Fruit fly (Drosophila melanogaster) whole organism, embryonic: ENCODE data around the gene CG12948.

Experiments used
- B-H1 ChIP-seq: fragments of 200-800 bp; sonication (Bioruptor generic); IDR thresholded peaks from 3 replicates; pipeline ENCODE4 v1.3.6; 2022; ENCODE audit warnings: missing biosample characterization, missing genetic modification characterization
- Bteb2 ChIP-seq: fragments of 200-800 bp; sonication (Bioruptor generic); optimal IDR thresholded peaks from 2 replicates; lab custom pipeline; 2016; ENCODE audit warnings: missing biosample characterization, missing genetic modification characterization
- CG10147 ChIP-seq: fragments of 200-800 bp; sonication (Bioruptor generic); optimal IDR thresholded peaks from 2 replicates; lab custom pipeline; 2019; ENCODE audit warnings: missing biosample characterization, mild to moderate bottlenecking, missing genetic modification characterization, moderate library complexity
- CG10565 ChIP-seq: fragments of 200-800 bp; sonication (Bioruptor generic); optimal IDR thresholded peaks from 3 replicates; lab custom pipeline; 2016; ENCODE audit warnings: missing biosample characterization, mild to moderate bottlenecking, missing genetic modification characterization
- CG11456 ChIP-seq: fragments of 200-800 bp; sonication (Bioruptor generic); IDR thresholded peaks from 3 replicates; pipeline ENCODE4 v1.3.6; 2022; ENCODE audit warnings: missing biosample characterization, missing genetic modification characterization
- CG12744 ChIP-seq: fragments of 200-800 bp; sonication (Bioruptor generic); optimal IDR thresholded peaks from 2 replicates; lab custom pipeline; 2016; ENCODE audit warnings: missing biosample characterization, missing genetic modification characterization
- CG13894 ChIP-seq: fragments of 200-800 bp; sonication (Bioruptor generic); optimal IDR thresholded peaks from 3 replicates; lab custom pipeline; 2018; ENCODE audit warnings: missing biosample characterization, mild to moderate bottlenecking, missing genetic modification characterization, moderate library complexity
- CG14860 ChIP-seq: fragments of 200-800 bp; sonication (Bioruptor generic); IDR thresholded peaks from 3 replicates; pipeline ENCODE4 v1.3.6; 2022; ENCODE audit warnings: missing biosample characterization, missing genetic modification characterization; ENCODE audit not compliant: partially characterized antibody
- CG1647 ChIP-seq: fragments of 200-800 bp; sonication (Bioruptor generic); optimal IDR thresholded peaks from 3 replicates; lab custom pipeline; 2016; ENCODE audit warnings: missing biosample characterization, missing genetic modification characterization
- CG16779 ChIP-seq: fragments of 200-800 bp; sonication (Bioruptor generic); IDR thresholded peaks from 2 replicates; pipeline ENCODE4 v1.3.6; 2022; ENCODE audit warnings: missing biosample characterization, missing genetic modification characterization
- CG18764 ChIP-seq: fragments of 200-800 bp; sonication (Bioruptor generic); optimal IDR thresholded peaks from 3 replicates; lab custom pipeline; 2016; ENCODE audit warnings: missing biosample characterization, missing genetic modification characterization
- CG31441 ChIP-seq: fragments of 200-800 bp; sonication (Bioruptor generic); IDR thresholded peaks from 2 replicates; pipeline ENCODE4 v1.3.6; 2022; ENCODE audit warnings: missing biosample characterization, missing genetic modification characterization
- CG32767 ChIP-seq: fragments of 200-800 bp; sonication (Bioruptor generic); IDR thresholded peaks from 2 replicates; pipeline ENCODE4 v1.3.6; 2022; ENCODE audit warnings: missing biosample characterization, missing genetic modification characterization
- CG4328 ChIP-seq: fragments of 200-800 bp; sonication (Bioruptor generic); optimal IDR thresholded peaks from 3 replicates; lab custom pipeline; 2017; ENCODE audit warnings: missing biosample characterization, missing genetic modification reagents, missing genetic modification characterization
- CG43689 ChIP-seq: fragments of 200-800 bp; sonication (Bioruptor generic); IDR thresholded peaks from 2 replicates; pipeline ENCODE4 v1.3.6; 2022; ENCODE audit warnings: missing biosample characterization, missing genetic modification characterization
- CG5180 ChIP-seq: fragments of 200-800 bp; sonication (Bioruptor generic); optimal IDR thresholded peaks from 3 replicates; lab custom pipeline; 2017; ENCODE audit warnings: missing biosample characterization, missing genetic modification characterization, mild to moderate bottlenecking, moderate library complexity, missing genetic modification reagents
- CG5245 ChIP-seq: fragments of 200-800 bp; sonication (Bioruptor generic); optimal IDR thresholded peaks from 3 replicates; lab custom pipeline; 2016; ENCODE audit warnings: missing biosample characterization, missing genetic modification characterization
- CG5953 ChIP-seq: fragments of 200-800 bp; sonication (Bioruptor generic); IDR thresholded peaks from 2 replicates; pipeline ENCODE4 v1.3.6; 2022; ENCODE audit warnings: missing biosample characterization, missing genetic modification characterization
- CG6175 ChIP-seq: fragments of 200-800 bp; sonication (Bioruptor generic); IDR thresholded peaks from 3 replicates; pipeline ENCODE4 v1.3.6; 2022; ENCODE audit warnings: missing biosample characterization, missing genetic modification characterization
- CG8290 ChIP-seq, 3 experiments: fragments of 200-800 bp; sonication (Bioruptor generic); optimal IDR thresholded peaks; 2 replicates each; lab custom pipeline; 2016 to 2019; ENCODE audit warnings: missing biosample characterization in 3 of 3, missing genetic modification characterization in 3 of 3, mild to moderate bottlenecking in 2 of 3, moderate library complexity in 1 of 3
- Dad ChIP-seq: fragments of 200-800 bp; sonication (Bioruptor generic); optimal IDR thresholded peaks from 3 replicates; lab custom pipeline; 2016; ENCODE audit warnings: missing biosample characterization, missing genetic modification characterization
- Doc2 ChIP-seq: fragments of 200-800 bp; sonication (Bioruptor generic); IDR thresholded peaks from 2 replicates; pipeline ENCODE4 v1.3.6; 2022; ENCODE audit warnings: missing biosample characterization, missing genetic modification characterization
- Doc3 ChIP-seq: fragments of 200-800 bp; sonication (Bioruptor generic); IDR thresholded peaks from 3 replicates; pipeline ENCODE4 v1.3.6; 2022; ENCODE audit warnings: missing biosample characterization, missing genetic modification characterization; ENCODE audit not compliant: partially characterized antibody
- Oaz ChIP-seq: fragments of 200-800 bp; sonication (Bioruptor generic); IDR thresholded peaks from 2 replicates; pipeline ENCODE4 v1.3.6; 2022; ENCODE audit warnings: missing biosample characterization, missing genetic modification characterization
- Pdp1 ChIP-seq, 2 experiments: fragments of 200-800 bp; sonication (Bioruptor generic); optimal IDR thresholded peaks; 3 replicates each; lab custom pipeline; 2016; ENCODE audit warnings: missing biosample characterization in 2 of 2, missing genetic modification characterization in 2 of 2, mild to moderate bottlenecking in 1 of 2, moderate library complexity in 1 of 2
- Tbp ChIP-seq: fragments of >200 bp; optimal IDR thresholded peaks from 2 replicates; lab custom pipeline; 2018; ENCODE audit warnings: missing biosample characterization, missing genetic modification characterization
- Vsx1 ChIP-seq: fragments of 200-800 bp; sonication (Bioruptor generic); optimal IDR thresholded peaks from 2 replicates; lab custom pipeline; 2017; ENCODE audit warnings: missing biosample characterization, mild to moderate bottlenecking, missing genetic modification characterization, missing genetic modification reagents
- ap ChIP-seq: fragments of 200-800 bp; sonication (Bioruptor generic); IDR thresholded peaks from 2 replicates; pipeline ENCODE4 v1.3.6; 2022; ENCODE audit warnings: missing biosample characterization, missing genetic modification characterization
- bigmax ChIP-seq: fragments of 200-800 bp; sonication (Bioruptor generic); optimal IDR thresholded peaks from 2 replicates; lab custom pipeline; 2018; ENCODE audit warnings: missing biosample characterization, mild to moderate bottlenecking, missing genetic modification characterization
- croc ChIP-seq: fragments of 200-800 bp; sonication (Bioruptor generic); conservative IDR thresholded peaks from 3 replicates; pipeline ENCODE4 v1.3.6; 2022; ENCODE audit warnings: missing biosample characterization, missing genetic modification characterization
- da ChIP-seq: fragments of 200-800 bp; sonication (Bioruptor generic); optimal IDR thresholded peaks from 2 replicates; lab custom pipeline; 2016; ENCODE audit warnings: missing biosample characterization, missing genetic modification characterization
- ewg ChIP-seq: fragments of 200-800 bp; sonication (Bioruptor generic); optimal IDR thresholded peaks from 3 replicates; lab custom pipeline; 2017; ENCODE audit warnings: mild to moderate bottlenecking, missing biosample characterization, missing genetic modification reagents, missing genetic modification characterization
- exex ChIP-seq: fragments of 200-800 bp; sonication (Bioruptor generic); optimal IDR thresholded peaks from 4 replicates; lab custom pipeline; 2018; ENCODE audit warnings: missing biosample characterization, mild to moderate bottlenecking, missing genetic modification characterization, moderate library complexity
- fu2 ChIP-seq: fragments of 200-800 bp; sonication (Bioruptor generic); optimal IDR thresholded peaks from 2 replicates; lab custom pipeline; 2016; ENCODE audit warnings: missing biosample characterization, missing genetic modification characterization
- gfzf ChIP-seq: fragments of 200-800 bp; sonication (Bioruptor generic); optimal IDR thresholded peaks from 2 replicates; lab custom pipeline; 2016; ENCODE audit warnings: missing biosample characterization, mild to moderate bottlenecking, missing genetic modification characterization, moderate library complexity
- gsb-n ChIP-seq: fragments of 200-800 bp; sonication (Bioruptor generic); optimal IDR thresholded peaks from 3 replicates; lab custom pipeline; 2018; ENCODE audit warnings: missing biosample characterization, mild to moderate bottlenecking, missing genetic modification characterization
- her ChIP-seq: fragments of 200-800 bp; sonication (Bioruptor generic); optimal IDR thresholded peaks from 2 replicates; lab custom pipeline; 2016; ENCODE audit warnings: missing biosample characterization, missing genetic modification characterization
- hth ChIP-seq: fragments of >200 bp; optimal IDR thresholded peaks from 2 replicates; lab custom pipeline; 2017; ENCODE audit warnings: inconsistent platforms
- klu ChIP-seq: fragments of 200-800 bp; sonication (Bioruptor generic); IDR thresholded peaks from 2 replicates; pipeline ENCODE4 v1.3.6; 2022; ENCODE audit warnings: missing biosample characterization, missing genetic modification characterization
- knrl ChIP-seq: fragments of 200-800 bp; sonication (Bioruptor generic); IDR thresholded peaks from 3 replicates; pipeline ENCODE4 v1.3.6; 2022; ENCODE audit warnings: missing biosample characterization, missing genetic modification characterization; ENCODE audit not compliant: partially characterized antibody
- mld ChIP-seq: fragments of 200-800 bp; sonication (Bioruptor generic); IDR thresholded peaks from 3 replicates; pipeline ENCODE4 v1.3.6; 2022; ENCODE audit warnings: missing biosample characterization, missing genetic modification characterization; ENCODE audit not compliant: partially characterized antibody
- pum ChIP-seq: fragments of 200-800 bp; sonication (Bioruptor generic); optimal IDR thresholded peaks from 2 replicates; lab custom pipeline; 2016; ENCODE audit warnings: missing biosample characterization, missing genetic modification characterization
- row ChIP-seq: fragments of 200-800 bp; sonication (Bioruptor generic); IDR thresholded peaks from 3 replicates; pipeline ENCODE4 v1.3.6; 2022; ENCODE audit warnings: missing biosample characterization, missing genetic modification characterization
- scrt ChIP-seq: fragments of 200-800 bp; sonication (Bioruptor generic); optimal IDR thresholded peaks from 2 replicates; lab custom pipeline; 2018; ENCODE audit warnings: missing biosample characterization, mild to moderate bottlenecking, missing genetic modification characterization, moderate library complexity
- sd ChIP-seq: fragments of 200-800 bp; sonication (Bioruptor generic); optimal IDR thresholded peaks from 3 replicates; lab custom pipeline; 2018; ENCODE audit warnings: missing biosample characterization, mild to moderate bottlenecking, missing genetic modification characterization, moderate library complexity
- tio ChIP-seq: fragments of 200-800 bp; sonication (Bioruptor generic); optimal IDR thresholded peaks from 2 replicates; lab custom pipeline; 2017; ENCODE audit warnings: missing biosample characterization, missing genetic modification characterization, inconsistent platforms
- zf30C ChIP-seq: fragments of 200-800 bp; sonication (Bioruptor generic); optimal IDR thresholded peaks from 3 replicates; lab custom pipeline; 2018; ENCODE audit warnings: missing biosample characterization, mild to moderate bottlenecking, missing genetic modification characterization
- zfh2 ChIP-seq: fragments of 200-800 bp; sonication (Bioruptor generic); optimal IDR thresholded peaks from 2 replicates; lab custom pipeline; 2016; ENCODE audit warnings: missing biosample characterization, missing genetic modification characterization

The CG12948 gene

DNA sequence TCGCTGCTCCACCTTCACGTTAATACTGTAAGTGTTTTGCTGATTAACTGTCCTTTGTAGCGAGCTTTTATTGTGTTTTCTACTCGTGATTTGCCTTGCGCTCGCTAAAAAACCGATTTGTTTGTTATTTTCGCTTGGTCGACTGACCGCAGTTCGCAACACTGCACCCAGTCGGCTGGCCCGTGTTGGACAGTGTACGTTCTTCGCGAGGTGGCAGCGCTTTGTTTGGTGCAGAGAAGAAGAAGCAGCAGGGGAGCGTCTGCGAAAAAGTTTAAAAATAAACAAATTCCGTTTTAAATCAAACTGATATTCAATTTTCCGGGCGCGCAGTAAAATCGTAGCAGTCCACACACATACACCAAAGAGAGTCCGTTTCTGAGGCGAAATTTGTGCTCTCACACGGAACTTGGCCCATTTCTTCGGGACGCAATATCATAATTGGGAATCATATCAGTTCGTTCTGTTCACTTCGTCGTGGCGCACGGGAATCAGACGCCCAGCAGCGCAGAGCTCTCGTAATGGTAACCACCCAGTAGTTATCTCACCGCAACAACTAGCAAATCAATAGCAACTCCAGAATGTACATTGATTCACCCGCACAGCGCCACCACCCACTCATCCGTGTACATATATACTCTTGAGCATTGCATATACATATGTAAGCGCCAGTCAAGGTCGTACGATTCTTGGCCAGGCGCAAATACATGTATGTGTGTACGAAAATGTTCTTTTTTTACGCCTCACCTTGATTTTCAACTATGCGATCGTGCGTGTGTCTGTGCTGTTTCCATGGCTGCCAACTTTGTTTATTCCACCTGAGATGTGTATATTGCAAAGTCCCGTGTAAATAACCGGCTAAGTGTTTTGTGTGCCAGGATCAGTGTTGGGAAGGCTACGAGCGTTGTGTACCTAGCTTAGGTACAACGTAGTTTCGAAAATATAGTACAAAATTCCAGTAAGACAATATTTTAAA lies 20.4 kb upstream of the CG12948 start, which contains the start of gene Naa80 (continued):
- TF ChIP-seq Vsx1 (GFP tag; lab: Kevin White, UChicago) = no peak
- TF ChIP-seq her (GFP tag; lab: Kevin White, UChicago) = peak; percentile 84
- peak; percentile 52; the same call in 1 of the 3 replicates for TF ChIP-seq knrl
- TF ChIP-seq CG5953 (GFP tag; lab: Robert Waterston, UW) = no peak
- TF ChIP-seq tio (GFP tag; lab: Kevin White, UChicago) = no peak
- TF ChIP-seq Pdp1 (GFP tag; optimal IDR thresholded peaks at IDR 0.05; lab: Kevin White, UChicago) = peak; percentile 54 to 73
- TF ChIP-seq zf30C = no peak
- TF ChIP-seq hth (lab: Kevin White, UChicago) = no peak
- no peak; the same call in 1 of the 2 replicates for TF ChIP-seq CG31441 (GFP tag; lab: Robert Waterston, UW)
- TF ChIP-seq zfh2 (GFP tag; lab: Kevin White, UChicago) = peak; percentile 89
- peak; percentile 86 for TF ChIP-seq fu2 (GFP tag; lab: Kevin White, UChicago)
- no peak for TF ChIP-seq Doc3 (GFP tag; lab: Robert Waterston, UW)
- peak; percentile 73; the same call in 1 of the 2 replicates for TF ChIP-seq CG16779 (GFP tag; lab: Robert Waterston, UW)
- TF ChIP-seq CG43689 (GFP tag; lab: Robert Waterston, UW) = no peak
- TF ChIP-seq ap (GFP tag; lab: Robert Waterston, UW) = no peak
- no peak for TF ChIP-seq gsb-n (tag; lab: Kevin White, UChicago)
- no peak for TF ChIP-seq croc (GFP tag; lab: Robert Waterston, UW)
- TF ChIP-seq CG13894 = peak; percentile 56
- TF ChIP-seq Oaz (GFP tag; lab: Robert Waterston, UW) = no peak
- 0 out of 2 replicates have a peak, but pooled peaks have one; percentile 25 for TF ChIP-seq CG32767 (GFP tag; lab: Robert Waterston, UW)
- TF ChIP-seq pum (GFP tag; lab: Kevin White, UChicago) = peak; percentile 78
- TF ChIP-seq sd (tag; lab: Kevin White, UChicago) = peak; percentile 52
- no peak for TF ChIP-seq CG10565
- TF ChIP-seq klu = no peak
- peak; percentile 38 for TF ChIP-seq gfzf (GFP tag; lab: Kevin White, UChicago)
- TF ChIP-seq Tbp (GFP tag; lab: Kevin White, UChicago) = peak; percentile 9
- peak; percentile 80 for TF ChIP-seq CG11456 (GFP tag; lab: Robert Waterston, UW)
- peak; percentile 37 for TF ChIP-seq CG10147 (GFP tag; lab: Kevin White, UChicago)
- TF ChIP-seq bigmax = peak; percentile 40
- no peak for TF ChIP-seq CG14860
- peak; percentile 48; the same call in 2 of the 3 replicates for TF ChIP-seq row (GFP tag; lab: Robert Waterston, UW)
- peak; percentile 1 for TF ChIP-seq CG4328 (GFP tag; lab: Kevin White, UChicago)
- no peak for TF ChIP-seq scrt (GFP tag; lab: Kevin White, UChicago)
- TF ChIP-seq CG12744 (GFP tag; lab: Kevin White, UChicago) = peak; percentile 19
- peak; percentile 58 for TF ChIP-seq ewg (GFP tag; lab: Kevin White, UChicago)
- peak; percentile 73 for TF ChIP-seq CG1647
- peak; percentile 50 for TF ChIP-seq Bteb2 (GFP tag; lab: Kevin White, UChicago)
- no peak for TF ChIP-seq B-H1 (GFP tag; lab: Robert Waterston, UW)
- peak; percentile 34 for TF ChIP-seq CG18764 (GFP tag; lab: Kevin White, UChicago)
- peak; percentile 69 for TF ChIP-seq Dad
- no peak for TF ChIP-seq mld
- TF ChIP-seq CG6175 (GFP tag; lab: Robert Waterston, UW) = peak; percentile 70; the same call in 2 of the 3 replicates
- peak; percentile 40 for TF ChIP-seq CG8290 (GFP tag; optimal IDR thresholded peaks at IDR 0.05; lab: Kevin White, UChicago)
- TF ChIP-seq CG8290 (tag; optimal IDR thresholded peaks at IDR 0.05; lab: Kevin White, UChicago) = peak in 1 of 2 experiments; percentile 90
- TF ChIP-seq exex (tag; lab: Kevin White, UChicago) = peak; percentile 49
- TF ChIP-seq Doc2 (GFP tag; lab: Robert Waterston, UW) = no peak
- TF ChIP-seq CG5180 (GFP tag; lab: Kevin White, UChicago) = no peak
- TF ChIP-seq CG5245 (GFP tag; lab: Kevin White, UChicago) = peak; percentile 21
- TF ChIP-seq da (GFP tag; lab: Kevin White, UChicago) = peak; percentile 38
